Fruit fly (Drosophila melanogaster): ENCODE data around the gene CG17650.

DNA sequence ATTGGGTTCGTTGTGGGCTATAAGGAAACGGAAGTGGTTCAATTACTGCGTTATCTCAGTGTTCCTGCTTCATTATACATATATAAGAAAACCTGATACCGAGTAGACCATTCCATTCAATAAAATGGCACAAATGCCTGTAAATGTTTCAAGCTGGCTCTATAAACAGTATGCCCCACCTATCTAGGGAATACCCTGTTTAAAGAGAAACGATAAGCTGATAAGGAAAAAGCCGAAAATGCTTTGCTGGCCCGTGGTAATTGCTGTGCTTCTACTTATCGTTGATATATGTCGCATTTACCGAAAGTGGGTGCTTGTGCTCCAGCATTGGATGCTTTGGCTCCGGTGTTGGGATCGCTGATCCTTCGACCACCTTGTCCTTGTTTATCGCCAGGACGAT, 49.6 kb downstream of the CG17650 start:
- no peak for TF ChIP-seq psq (GFP tag; optimal IDR thresholded peaks at IDR 0.05)
- no peak for TF ChIP-seq sage (GFP tag; optimal IDR thresholded peaks at IDR 0.05)
- no peak for TF ChIP-seq Myc (optimal IDR thresholded peaks at IDR 0.05)
- TF ChIP-seq lola (GFP tag; optimal IDR thresholded peaks at IDR 0.05): no peak
- peak; percentile 21 for TF ChIP-seq fru (GFP tag; optimal IDR thresholded peaks at IDR 0.05)
- TF ChIP-seq Dif (GFP tag; optimal IDR thresholded peaks at IDR 0.05; ENCODE audit: partially characterized antibody): no peak
- no peak for TF ChIP-seq HLH106 (tag; optimal IDR thresholded peaks at IDR 0.05)
- TF ChIP-seq Abd-B (GFP tag; optimal IDR thresholded peaks at IDR 0.05): no peak

All from whole organism, wandering third instar larva.